Fruit fly (Drosophila melanogaster) whole organism, wandering third instar larva: ENCODE data around the gene dikar.

ENCODE experiments used
- Abd-B ChIP-seq: fragments of >200 bp; optimal IDR thresholded peaks from 2 replicates; lab custom pipeline; 2017; ENCODE audit warnings: missing biosample characterization, missing genetic modification characterization
- CG32264 ChIP-seq: fragments of 200-800 bp; sonication (Bioruptor generic); optimal IDR thresholded peaks from 2 replicates; lab custom pipeline; 2016; ENCODE audit warnings: missing biosample characterization, missing genetic modification characterization
- CG9705 ChIP-seq: fragments of 200-800 bp; sonication (Bioruptor generic); optimal IDR thresholded peaks from 2 replicates; lab custom pipeline; 2018; ENCODE audit warnings: missing biosample characterization, mild to moderate bottlenecking, missing genetic modification characterization
- CrebA ChIP-seq: fragments of 200-800 bp; sonication (Bioruptor generic); optimal IDR thresholded peaks from 2 replicates; lab custom pipeline; 2016; ENCODE audit warnings: missing biosample characterization, mild to moderate bottlenecking, missing genetic modification characterization, borderline replicate concordance
- Dfd ChIP-seq: fragments of >200 bp; optimal IDR thresholded peaks from 2 replicates; lab custom pipeline; 2017; ENCODE audit warnings: missing biosample characterization, missing genetic modification characterization
- Dif ChIP-seq: fragments of 200-275, 200-300 bp; sonication (Bioruptor generic); optimal IDR thresholded peaks from 2 replicates; lab custom pipeline; 2018; ENCODE audit warnings: missing biosample characterization, missing genetic modification characterization; ENCODE audit not compliant: partially characterized antibody
- GATAd ChIP-seq: sonication (Bioruptor generic); optimal IDR thresholded peaks from 2 replicates; lab custom pipeline; 2016; ENCODE audit warnings: missing biosample characterization, missing genetic modification characterization
- HLH106 ChIP-seq: fragments of 200-800 bp; optimal IDR thresholded peaks from 3 replicates; lab custom pipeline; 2019; ENCODE audit warnings: missing biosample characterization, mild to moderate bottlenecking, missing genetic modification characterization, moderate library complexity
- Hnf4 ChIP-seq: fragments of 200-800 bp; sonication (Bioruptor generic); optimal IDR thresholded peaks from 2 replicates; lab custom pipeline; 2016; ENCODE audit warnings: missing biosample characterization, mild to moderate bottlenecking, missing genetic modification characterization
- Hr78 ChIP-seq: fragments of >200 bp; optimal IDR thresholded peaks from 2 replicates; lab custom pipeline; 2017; ENCODE audit warnings: missing biosample characterization, missing genetic modification characterization
- Hr83 ChIP-seq: fragments of 200-300 bp; sonication (Bioruptor generic); optimal IDR thresholded peaks from 2 replicates; lab custom pipeline; 2016; ENCODE audit warnings: missing biosample characterization, mild to moderate bottlenecking, missing genetic modification characterization, moderate library complexity; ENCODE audit not compliant: poor library complexity, severe bottlenecking
- Jra ChIP-seq: sonication (Bioruptor generic); optimal IDR thresholded peaks from 2 replicates; lab custom pipeline; 2016; ENCODE audit warnings: missing biosample characterization, missing genetic modification characterization
- Mio ChIP-seq: sonication (Bioruptor generic); optimal IDR thresholded peaks from 2 replicates; lab custom pipeline; 2016; ENCODE audit warnings: missing biosample characterization, missing genetic modification characterization
- Myc ChIP-seq: fragments of >200 bp; optimal IDR thresholded peaks from 2 replicates; lab custom pipeline; 2017
- N ChIP-seq: fragments of >200 bp; optimal IDR thresholded peaks from 2 replicates; lab custom pipeline; 2018; ENCODE audit warnings: missing biosample characterization, missing external identifiers, missing genetic modification characterization
- OdsH ChIP-seq: fragments of 200-800 bp; sonication (Bioruptor generic); optimal IDR thresholded peaks from 2 replicates; lab custom pipeline; 2016; ENCODE audit warnings: missing biosample characterization, mild to moderate bottlenecking, missing genetic modification characterization
- Rel ChIP-seq, 2 experiments: fragments of 200-800 bp; sonication (Bioruptor generic) in 1 of 2; optimal IDR thresholded peaks; 2 replicates in 1 of 2; 3 replicates in 1 of 2; lab custom pipeline; 2016 to 2019; ENCODE audit warnings: mild to moderate bottlenecking in 2 of 2, missing biosample characterization in 2 of 2, missing genetic modification characterization in 2 of 2, moderate library complexity in 1 of 2
- Sp1 ChIP-seq: fragments of 200-800 bp; sonication (Bioruptor generic); optimal IDR thresholded peaks from 3 replicates; lab custom pipeline; 2019; ENCODE audit warnings: missing biosample characterization, mild to moderate bottlenecking, missing genetic modification characterization, moderate library complexity
- Vsx2 ChIP-seq: fragments of 200-300, 225-300 bp; sonication (Bioruptor generic); optimal IDR thresholded peaks from 2 replicates; lab custom pipeline; 2018; ENCODE audit warnings: missing biosample characterization, missing genetic modification characterization; ENCODE audit not compliant: partially characterized antibody
- br ChIP-seq: fragments of 200-800 bp; sonication (Bioruptor generic); optimal IDR thresholded peaks from 2 replicates; lab custom pipeline; 2016; ENCODE audit warnings: missing biosample characterization, missing genetic modification characterization
- brk ChIP-seq: fragments of 200-800 bp; sonication (Bioruptor generic); optimal IDR thresholded peaks from 2 replicates; lab custom pipeline; 2016; ENCODE audit warnings: missing biosample characterization, mild to moderate bottlenecking, missing genetic modification characterization
- dl ChIP-seq, 2 experiments: fragments of 175-275, 200-275 bp in 1 of 2; fragments of 200-275 bp in 1 of 2; sonication (Bioruptor generic); optimal IDR thresholded peaks; lab custom pipeline; 2018; ENCODE audit warnings: mild to moderate bottlenecking in 2 of 2, missing biosample characterization in 2 of 2, missing genetic modification characterization in 2 of 2, moderate library complexity in 2 of 2; ENCODE audit not compliant: partially characterized antibody in 2 of 2, insufficient read depth in 1 of 2
- dmrt93B ChIP-seq: fragments of 200-800 bp; sonication (Bioruptor generic); optimal IDR thresholded peaks from 2 replicates; lab custom pipeline; 2018; ENCODE audit warnings: missing biosample characterization, mild to moderate bottlenecking, missing genetic modification characterization
- dsf ChIP-seq: sonication (Bioruptor generic); optimal IDR thresholded peaks from 2 replicates; lab custom pipeline; 2016; ENCODE audit warnings: missing biosample characterization, missing genetic modification characterization, borderline replicate concordance
- ey ChIP-seq: fragments of 200-800 bp; sonication (Bioruptor generic); optimal IDR thresholded peaks from 2 replicates; lab custom pipeline; 2016; ENCODE audit warnings: missing biosample characterization, missing genetic modification characterization
- foxo ChIP-seq, 2 experiments: fragments of 200-800 bp; sonication (Bioruptor generic); optimal IDR thresholded peaks; 2 replicates in 1 of 2; 3 replicates in 1 of 2; lab custom pipeline; 2016 to 2017; ENCODE audit warnings: missing biosample characterization in 2 of 2, missing genetic modification characterization in 2 of 2
- fru ChIP-seq: fragments of 200-800 bp; sonication (Bioruptor generic); optimal IDR thresholded peaks from 3 replicates; lab custom pipeline; 2016; ENCODE audit warnings: missing biosample characterization, mild to moderate bottlenecking, missing genetic modification characterization
- h ChIP-seq: fragments of 200-800 bp; sonication (Bioruptor generic); optimal IDR thresholded peaks from 3 replicates; lab custom pipeline; 2016; ENCODE audit warnings: missing biosample characterization, mild to moderate bottlenecking, missing genetic modification characterization
- jim ChIP-seq: fragments of 175-275, 200-325 bp; sonication (Bioruptor generic); optimal IDR thresholded peaks from 2 replicates; lab custom pipeline; 2016; ENCODE audit warnings: missing biosample characterization, mild to moderate bottlenecking, missing genetic modification characterization
- lola ChIP-seq: fragments of >200 bp; optimal IDR thresholded peaks from 2 replicates; lab custom pipeline; 2017; ENCODE audit warnings: missing biosample characterization, missing genetic modification characterization
- pan ChIP-seq: fragments of >200 bp; optimal IDR thresholded peaks from 2 replicates; lab custom pipeline; 2017
- psq ChIP-seq: fragments of 200-800 bp; sonication (Bioruptor generic); optimal IDR thresholded peaks from 3 replicates; lab custom pipeline; 2017; ENCODE audit warnings: missing biosample characterization, mild to moderate bottlenecking, missing genetic modification characterization, moderate library complexity
- rgr ChIP-seq: fragments of 200-800 bp; sonication (Bioruptor generic); optimal IDR thresholded peaks from 3 replicates; lab custom pipeline; 2016; ENCODE audit warnings: missing biosample characterization, mild to moderate bottlenecking, missing genetic modification characterization
- sage ChIP-seq: fragments of 200-800 bp; sonication (Bioruptor generic); optimal IDR thresholded peaks from 2 replicates; lab custom pipeline; 2016; ENCODE audit warnings: missing biosample characterization, mild to moderate bottlenecking, missing genetic modification characterization
- sv ChIP-seq: fragments of 200-800 bp; sonication (Bioruptor generic); optimal IDR thresholded peaks from 3 replicates; lab custom pipeline; 2016; ENCODE audit warnings: missing biosample characterization, missing genetic modification characterization
- tai ChIP-seq: sonication (Bioruptor generic); optimal IDR thresholded peaks from 2 replicates; lab custom pipeline; 2016; ENCODE audit warnings: missing biosample characterization, missing genetic modification characterization
- usp ChIP-seq: fragments of >200 bp; optimal IDR thresholded peaks from 2 replicates; lab custom pipeline; 2017; ENCODE audit warnings: missing biosample characterization, missing genetic modification characterization
- woc ChIP-seq: sonication (Bioruptor generic); optimal IDR thresholded peaks from 2 replicates; lab custom pipeline; 2016; ENCODE audit warnings: missing biosample characterization, mild to moderate bottlenecking, missing genetic modification characterization

The dikar gene

DNA sequence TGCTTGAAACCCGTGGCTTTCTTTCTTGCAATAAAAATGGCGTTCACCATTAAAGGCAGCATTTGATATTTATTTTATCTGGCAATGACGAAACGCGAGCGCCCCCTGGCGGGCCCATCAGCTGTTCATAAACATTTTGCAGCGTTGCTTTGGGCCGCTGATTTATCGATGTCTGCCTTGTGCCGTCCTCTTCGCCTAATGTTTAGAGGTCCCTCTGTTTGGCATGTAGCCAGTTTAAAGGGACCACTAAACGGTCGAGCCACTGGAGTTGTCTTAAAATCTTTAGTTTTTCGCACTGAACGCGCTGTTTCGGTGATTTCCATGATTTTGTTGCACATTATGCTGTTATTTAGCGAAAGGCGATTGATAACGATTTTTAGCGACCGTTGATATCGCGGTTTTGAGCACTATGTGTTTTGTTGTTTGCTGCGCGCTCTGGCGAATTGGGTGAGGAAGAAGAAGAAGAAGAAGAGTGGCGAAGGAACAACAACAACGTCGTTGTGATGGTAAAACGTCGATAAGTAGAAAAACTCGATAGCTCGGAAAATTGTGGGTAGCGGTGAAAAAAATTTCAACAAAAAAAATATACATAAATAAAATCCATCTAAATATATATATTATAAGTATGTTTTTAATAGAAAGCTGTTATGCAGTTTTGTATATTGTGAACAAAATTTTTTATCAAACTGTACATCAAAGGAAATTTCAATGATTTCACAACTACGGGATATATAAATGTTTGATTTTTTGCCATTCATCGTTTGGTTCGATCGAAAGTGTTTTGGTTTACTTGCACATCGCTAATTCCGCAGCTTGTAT is 9.5 kb upstream of the dikar start, which contains the start of the genes velo and Sbds:
velo (minus strand) TSS at position 475 of the 819 bp plus-strand sequence.
Sbds (plus strand) TSS at position 636 of the 819 bp plus-strand sequence.
- TF ChIP-seq Vsx2 (GFP tag; lab: Kevin White, UChicago) (no peak), Abd-B (GFP tag; lab: Kevin White, UChicago) (no peak), Rel (GFP tag; optimal IDR thresholded peaks at IDR 0.05; lab: Kevin White, UChicago) (peak; percentile 22), Rel (tag; optimal IDR thresholded peaks at IDR 0.05; lab: Kevin White, UChicago) (peak; percentile 88), br (GFP tag; lab: Kevin White, UChicago) (peak; percentile 3), brk (GFP tag; lab: Kevin White, UChicago) (no peak), foxo (GFP tag; optimal IDR thresholded peaks at IDR 0.05; lab: Kevin White, UChicago) (peak in 1 of 2 experiments; percentile 67), lola (no peak), woc (GFP tag; lab: Kevin White, UChicago) (peak; percentile 5), Sp1 (peak; percentile 54), CG9705 (peak; percentile 41), sv (GFP tag; lab: Kevin White, UChicago) (peak; percentile 15), HLH106 (tag; lab: Kevin White, UChicago) (peak; percentile 67), ey (GFP tag; lab: Kevin White, UChicago) (no peak), pan (no peak), CrebA (GFP tag; lab: Kevin White, UChicago) (no peak), usp (no peak), GATAd (GFP tag; lab: Kevin White, UChicago) (no peak), tai (GFP tag; lab: Kevin White, UChicago) (no peak), dl (GFP tag; optimal IDR thresholded peaks at IDR 0.05; lab: Kevin White, UChicago; ENCODE audit: insufficient read depth in 1 of 2, partially characterized antibody in 2 of 2) (no peak), Mio (GFP tag; lab: Kevin White, UChicago) (no peak), psq (GFP tag; lab: Kevin White, UChicago) (peak; percentile 97), jim (GFP tag; lab: Kevin White, UChicago) (no peak), Hnf4 (no peak), rgr (GFP tag; lab: Kevin White, UChicago) (peak; percentile 64), dmrt93B (GFP tag; lab: Kevin White, UChicago) (peak; percentile 31), fru (GFP tag; lab: Kevin White, UChicago) (no peak), Myc (lab: Kevin White, UChicago) (peak; percentile 45), Hr78 (GFP tag; lab: Kevin White, UChicago) (no peak), Jra (GFP tag; lab: Kevin White, UChicago) (peak; percentile 47), dsf (no peak), Dfd (GFP tag; lab: Kevin White, UChicago) (no peak), CG32264 (GFP tag; lab: Kevin White, UChicago) (no peak), OdsH (GFP tag; lab: Kevin White, UChicago) (peak; percentile 32), N (no peak), Dif (GFP tag; lab: Kevin White, UChicago) (no peak), h (GFP tag; lab: Kevin White, UChicago) (peak; percentile 25), Hr83 (GFP tag; lab: Kevin White, UChicago) (peak; percentile 77), sage (peak; percentile 30)
- TF ChIP-seq, all 38 proteins: peak for 17

DNA sequence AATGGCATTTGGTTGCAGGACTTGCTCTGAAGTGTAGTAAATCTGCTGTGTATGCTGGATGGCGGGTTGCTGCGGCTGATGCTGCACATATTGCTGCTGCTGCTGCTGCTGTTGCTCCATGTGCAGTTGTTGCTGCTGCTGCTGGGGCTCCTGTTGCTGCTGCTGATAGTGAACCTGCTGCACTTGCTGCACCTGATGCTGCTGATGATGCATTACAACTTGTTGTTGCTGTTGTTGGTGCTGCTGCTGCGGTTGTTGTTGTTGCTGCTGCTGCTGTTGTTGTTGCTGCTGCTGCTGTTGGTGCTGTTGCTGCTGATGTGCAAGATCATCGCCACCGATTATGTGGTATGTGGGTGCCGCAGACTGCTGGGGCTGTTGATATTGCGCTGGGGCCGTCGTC is 7.9 kb upstream of the dikar start:
- TF ChIP-seq GATAd (GFP tag; lab: Kevin White, UChicago) (no peak), N (no peak), pan (no peak), h (GFP tag; lab: Kevin White, UChicago) (no peak), Dfd (GFP tag; lab: Kevin White, UChicago) (peak; percentile 95), sage (no peak)
